Worm (Caenorhabditis elegans): ENCODE results near the gene C30G12.4.

C30G12.4 gene

DNA sequence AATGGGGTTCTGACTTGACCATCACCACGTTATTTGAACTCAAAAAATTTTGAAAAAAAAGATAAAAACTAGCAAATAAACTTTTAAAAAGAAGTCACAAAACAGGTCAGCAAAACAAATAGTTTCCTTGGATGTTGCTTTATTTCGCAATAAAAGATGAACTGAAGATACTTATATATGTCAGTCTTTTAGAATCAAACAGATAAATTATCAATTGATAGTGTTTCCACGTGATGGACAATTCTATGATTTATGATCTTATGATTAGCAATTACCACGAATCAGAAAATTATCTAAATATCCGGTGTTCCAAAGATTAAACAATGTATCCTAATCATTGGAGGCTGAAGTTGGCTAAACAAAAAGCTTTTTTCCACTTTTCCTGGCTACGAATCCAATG, 25.8 kb downstream of the C30G12.4 start (continued):
- TF ChIP-seq efl-3 (GFP tag; optimal IDR thresholded peaks at IDR 0.05) (no peak), dsc-1 (tag; optimal IDR thresholded peaks at IDR 0.05) (no peak), ama-1 (optimal IDR thresholded peaks at IDR 0.05) (no peak), unc-62 (GFP tag; optimal IDR thresholded peaks at IDR 0.05) (no peak), ets-5 (GFP tag; IDR thresholded peaks at IDR 0.05) (no peak), Y116A8C.19 (tag; optimal IDR thresholded peaks at IDR 0.05; ENCODE audit: borderline replicate concordance) (no peak), egl-13 (tag; optimal IDR thresholded peaks at IDR 0.05) (no peak), unc-86 (tag; optimal IDR thresholded peaks at IDR 0.05) (no peak), snpc-4 (tag; optimal IDR thresholded peaks at IDR 0.05) (no peak), mab-9 (GFP tag; IDR thresholded peaks at IDR 0.05) (no peak), nhr-12 (tag; optimal IDR thresholded peaks at IDR 0.05) (no peak), zip-4 (GFP tag; optimal IDR thresholded peaks at IDR 0.05) (peak; percentile 14), lsy-2 (tag; optimal IDR thresholded peaks at IDR 0.05) (no peak), skn-1 (tag; optimal IDR thresholded peaks at IDR 0.05) (peak; percentile 0), tbx-2 (tag; optimal IDR thresholded peaks at IDR 0.05) (no peak), ceh-88 (GFP tag; IDR thresholded peaks at IDR 0.05) (no peak), fos-1 (tag; optimal IDR thresholded peaks at IDR 0.05) (no peak), isw-1 (GFP tag; IDR thresholded peaks at IDR 0.05) (no peak), C16A3.4 (tag; optimal IDR thresholded peaks at IDR 0.05) (peak; percentile 8), C34B4.2 (tag; optimal IDR thresholded peaks at IDR 0.05) (no peak), mdl-1 (tag; optimal IDR thresholded peaks at IDR 0.05) (no peak), nhr-47 (tag; optimal IDR thresholded peaks at IDR 0.05) (no peak), swsn-7 (tag; optimal IDR thresholded peaks at IDR 0.05) (no peak), ztf-4 (tag; optimal IDR thresholded peaks at IDR 0.05) (no peak), vab-15 (tag; optimal IDR thresholded peaks at IDR 0.05) (no peak), elt-3 (tag; optimal IDR thresholded peaks at IDR 0.05) (peak in 5 of 6 experiments; percentile 50 to 97 (median 72)), aha-1 (tag; optimal IDR thresholded peaks at IDR 0.05) (no peak), blmp-1 (tag; optimal IDR thresholded peaks at IDR 0.05) (peak; percentile 37), unc-98 (GFP tag; IDR thresholded peaks at IDR 0.05) (no peak), hpl-2 (GFP tag; optimal IDR thresholded peaks at IDR 0.05) (no peak), ztf-11 (tag; optimal IDR thresholded peaks at IDR 0.05) (no peak), nhr-11 (tag; optimal IDR thresholded peaks at IDR 0.05) (no peak)

DNA sequence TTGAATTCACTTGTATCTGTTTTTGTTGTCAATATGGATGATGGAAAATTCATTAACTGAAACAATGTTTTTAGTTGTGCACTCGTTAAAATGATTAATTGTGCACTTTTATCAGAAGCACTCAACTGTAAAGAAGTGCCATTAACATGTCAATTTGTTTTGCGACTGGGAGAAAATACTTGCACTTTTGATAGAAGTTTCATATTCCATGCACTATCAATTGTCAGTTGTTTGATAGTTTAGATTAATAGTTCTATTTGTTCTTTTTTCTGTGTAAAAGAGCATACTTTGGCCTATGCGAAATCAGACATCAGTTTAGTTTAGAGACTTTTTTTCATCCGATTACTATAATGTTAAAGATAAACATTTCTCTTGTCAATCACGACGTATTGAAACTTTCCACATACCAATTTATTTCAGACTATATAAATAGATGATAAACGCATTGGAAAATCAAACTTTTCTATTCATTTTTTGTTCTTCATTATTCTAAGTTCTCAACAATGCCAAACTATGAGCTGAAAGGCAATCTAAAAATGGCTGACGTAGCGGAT, 28.0 kb downstream of the C30G12.4 start, which contains the start of gene C30G12.2:
C30G12.2 (plus strand) TSS at position 504 of the 554 bp plus-strand sequence.
- TF ChIP-seq nhr-47 (tag; optimal IDR thresholded peaks at IDR 0.05): no peak
- TF ChIP-seq nhr-90 (tag; optimal IDR thresholded peaks at IDR 0.05; ENCODE audit: poor library complexity): no peak
- TF ChIP-seq elt-2 (tag; optimal IDR thresholded peaks at IDR 0.05): peak; percentile 61
- no peak for TF ChIP-seq swsn-7 (tag; optimal IDR thresholded peaks at IDR 0.05)

- TF ChIP-seq lir-3 (tag; optimal IDR thresholded peaks at IDR 0.05; ENCODE audit: poor library complexity): no peak
- TF ChIP-seq nhr-85 (tag): peak; percentile 14
Measured at ce11 chrII:7295917-7296316, 34.0 kb downstream of the C30G12.4 start, which contains the start of gene C30G12.6. Gene C30G12.6 (minus strand): TSS chrII:7296017.

- TF ChIP-seq ceh-8 (GFP tag; optimal IDR thresholded peaks at IDR 0.05) (no peak), lin-13 (GFP tag; optimal IDR thresholded peaks at IDR 0.05) (no peak), dsc-1 (tag; optimal IDR thresholded peaks at IDR 0.05) (no peak), fkh-4 (tag; optimal IDR thresholded peaks at IDR 0.05; ENCODE audit: borderline replicate concordance) (no peak), nhr-84 (tag; optimal IDR thresholded peaks at IDR 0.05) (no peak), zag-1 (tag; optimal IDR thresholded peaks at IDR 0.05) (no peak), isw-1 (GFP tag; IDR thresholded peaks at IDR 0.05) (no peak), snpc-4 (tag; optimal IDR thresholded peaks at IDR 0.05) (no peak), lin-39 (tag; optimal IDR thresholded peaks at IDR 0.05) (no peak), nhr-90 (tag; optimal IDR thresholded peaks at IDR 0.05; ENCODE audit: poor library complexity) (no peak), pax-3 (tag; optimal IDR thresholded peaks at IDR 0.05) (no peak), nhr-20 (tag; optimal IDR thresholded peaks at IDR 0.05) (no peak), nhr-76 (tag; optimal IDR thresholded peaks at IDR 0.05) (no peak), grh-1 (GFP tag; IDR thresholded peaks at IDR 0.05) (no peak), rnt-1 (tag; optimal IDR thresholded peaks at IDR 0.05) (no peak), C34B4.2 (tag; optimal IDR thresholded peaks at IDR 0.05) (no peak)
Measured at ce11 chrII:7298197-7298682, 36.3 kb downstream of the C30G12.4 start, which contains the start of gene puf-8. Gene puf-8 (minus strand): TSS chrII:7298247.

All from whole organism, L1 larva.